Fruit fly (Drosophila melanogaster): Measurements from ENCODE around the gene CG34348.
A peak's percentile ranks its signal among the peaks of the same experiment; 100 is the strongest.

DNA sequence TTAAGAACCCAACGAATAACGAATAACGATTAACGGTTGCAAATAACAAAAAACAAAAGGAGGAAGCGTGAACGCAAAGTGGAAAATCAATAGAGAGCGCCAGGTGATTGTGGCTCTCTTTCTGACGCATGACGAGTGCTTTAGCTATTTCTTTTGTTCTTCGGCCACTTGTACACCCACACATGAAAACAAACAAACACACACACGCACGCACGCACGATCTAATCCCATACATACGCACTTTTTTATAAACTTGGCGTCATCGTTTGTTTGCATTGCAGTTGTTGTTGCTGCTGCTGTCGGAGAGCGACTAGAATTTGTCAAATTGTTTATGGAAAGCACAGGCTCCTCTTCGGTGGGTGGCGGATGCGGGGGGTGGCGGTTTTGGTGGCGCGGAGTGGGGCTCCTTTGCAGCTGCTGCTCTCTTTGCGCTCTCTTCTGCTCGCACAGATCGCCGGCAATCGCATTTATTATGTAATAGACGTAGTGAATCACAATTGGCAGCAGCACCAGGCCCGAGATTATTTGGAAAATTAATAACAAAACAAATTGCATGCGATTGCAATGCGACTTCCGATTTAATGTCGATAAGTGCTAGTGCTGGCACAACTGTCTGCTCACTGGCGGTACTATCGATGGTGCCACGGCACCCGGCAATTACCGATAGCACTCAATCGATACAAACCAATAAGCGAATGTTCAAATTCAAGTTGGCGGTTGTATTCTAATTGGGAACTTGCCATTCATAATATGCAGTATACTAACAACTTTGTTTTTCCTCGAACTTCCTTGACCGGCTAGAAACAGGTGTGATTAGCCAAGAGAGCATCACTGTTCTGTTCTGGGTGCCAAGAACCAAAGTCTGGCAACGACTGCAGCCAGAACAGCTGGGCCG, 453 bp upstream of the CG34348 start:
- no peak for TF ChIP-seq Clk (GFP tag; optimal IDR thresholded peaks at IDR 0.05)
- TF ChIP-seq CG1620 (GFP tag; optimal IDR thresholded peaks at IDR 0.05) = peak; percentile 90
- TF ChIP-seq CG5204 (GFP tag; optimal IDR thresholded peaks at IDR 0.05) = no peak
- TF ChIP-seq kay (GFP tag; ENCODE audit: borderline replicate concordance) = no peak
- peak; percentile 55 for TF ChIP-seq Crg-1 (GFP tag; optimal IDR thresholded peaks at IDR 0.05)
- no peak for TF ChIP-seq cnc (optimal IDR thresholded peaks at IDR 0.05)

Measured in whole organism, adult.